Worm (Caenorhabditis elegans) whole organism, late embryonic: ENCODE data around the gene hnd-1.

ENCODE experiments used
- T23F11.4 ChIP-seq: fragments of 200-800 bp; sonication (Bioruptor generic); optimal IDR thresholded peaks from 2 replicates; lab custom pipeline; 2018; ENCODE audit warnings: mild to moderate bottlenecking, missing genetic modification characterization, missing compliant biosample characterization
- ahr-1 ChIP-seq: sonication (generic microtip); optimal IDR thresholded peaks from 2 replicates; lab custom pipeline; 2016; ENCODE audit warnings: missing genetic modification characterization, missing compliant biosample characterization
- ceh-18 ChIP-seq: sonication (generic microtip); optimal IDR thresholded peaks from 2 replicates; lab custom pipeline; 2016; ENCODE audit warnings: missing genetic modification characterization, missing compliant biosample characterization
- ceh-22 ChIP-seq: sonication (generic microtip); optimal IDR thresholded peaks from 2 replicates; lab custom pipeline; 2017; ENCODE audit warnings: missing biosample characterization, missing genetic modification characterization
- ceh-31 ChIP-seq: sonication (generic microtip); optimal IDR thresholded peaks from 2 replicates; lab custom pipeline; 2016; ENCODE audit warnings: missing genetic modification characterization, missing compliant biosample characterization
- ceh-34 ChIP-seq: sonication (generic microtip); optimal IDR thresholded peaks from 2 replicates; lab custom pipeline; 2016; ENCODE audit warnings: mild to moderate bottlenecking, missing genetic modification characterization, missing compliant biosample characterization
- ceh-45 ChIP-seq: fragments of 200-800 bp; sonication (Bioruptor generic); IDR thresholded peaks from 2 replicates; pipeline ENCODE4 v1.3.6; 2022; ENCODE audit warnings: missing genetic modification reagents, missing genetic modification characterization, missing compliant biosample characterization
- ceh-48 ChIP-seq: sonication (generic microtip); optimal IDR thresholded peaks from 2 replicates; lab custom pipeline; 2016; ENCODE audit warnings: missing genetic modification characterization, inconsistent platforms, missing compliant biosample characterization
- ceh-6 ChIP-seq: fragments of 200-800 bp; sonication (Bioruptor generic); optimal IDR thresholded peaks from 2 replicates; lab custom pipeline; 2018; ENCODE audit warnings: mild to moderate bottlenecking, missing genetic modification characterization, missing compliant biosample characterization
- che-1 ChIP-seq: sonication (generic microtip); optimal IDR thresholded peaks from 2 replicates; lab custom pipeline; 2016; ENCODE audit warnings: mild to moderate bottlenecking, missing genetic modification characterization, missing compliant biosample characterization
- elt-4 ChIP-seq: sonication (generic microtip); optimal IDR thresholded peaks from 2 replicates; lab custom pipeline; 2016; ENCODE audit warnings: missing genetic modification characterization, missing compliant biosample characterization
- ets-4 ChIP-seq: sonication (generic microtip); optimal IDR thresholded peaks from 2 replicates; lab custom pipeline; 2016; ENCODE audit warnings: missing genetic modification characterization, missing compliant biosample characterization
- eyg-1 ChIP-seq: sonication (generic microtip); optimal IDR thresholded peaks from 2 replicates; lab custom pipeline; 2016; ENCODE audit warnings: missing genotype, missing genetic modification characterization, missing compliant biosample characterization
- fkh-10 ChIP-seq: fragments of 150-350 bp; optimal IDR thresholded peaks from 2 replicates; lab custom pipeline; 2014; ENCODE audit warnings: missing biosample characterization, missing genetic modification reagents, missing genetic modification characterization
- fkh-6 ChIP-seq: sonication (generic microtip); optimal IDR thresholded peaks from 2 replicates; lab custom pipeline; 2016; ENCODE audit warnings: missing genetic modification characterization, missing compliant biosample characterization
- gmeb-2 ChIP-seq: sonication (generic microtip); optimal IDR thresholded peaks from 2 replicates; lab custom pipeline; 2016; ENCODE audit warnings: missing genetic modification characterization, inconsistent platforms, missing compliant biosample characterization
- hlh-30 ChIP-seq: sonication (generic microtip); optimal IDR thresholded peaks from 2 replicates; lab custom pipeline; 2017; ENCODE audit warnings: antibody characterized with exemption, missing genetic modification characterization, missing compliant biosample characterization; ENCODE audit not compliant: insufficient read depth
- hlh-8 ChIP-seq: sonication (generic microtip); optimal IDR thresholded peaks from 2 replicates; lab custom pipeline; 2016; ENCODE audit warnings: missing genotype, missing genetic modification characterization, missing compliant biosample characterization
- lim-6 ChIP-seq: sonication (generic microtip); optimal IDR thresholded peaks from 2 replicates; lab custom pipeline; 2016; ENCODE audit warnings: missing genetic modification characterization, missing compliant biosample characterization
- nhr-11 ChIP-seq: fragments of 150-350 bp; optimal IDR thresholded peaks from 2 replicates; lab custom pipeline; 2014; ENCODE audit warnings: missing biosample characterization, missing genetic modification characterization
- odd-2 ChIP-seq: sonication (generic microtip); optimal IDR thresholded peaks from 2 replicates; lab custom pipeline; 2017; ENCODE audit warnings: antibody characterized with exemption, mild to moderate bottlenecking, missing genetic modification characterization, missing compliant biosample characterization
- pha-2 ChIP-seq: sonication (generic microtip); optimal IDR thresholded peaks from 2 replicates; lab custom pipeline; 2017; ENCODE audit warnings: mild to moderate bottlenecking, missing genetic modification characterization, missing compliant biosample characterization
- pha-4 ChIP-seq: fragments of 150-350 bp; optimal IDR thresholded peaks from 2 replicates; lab custom pipeline; 2018; ENCODE audit warnings: missing biosample characterization, missing genetic modification reagents, missing genetic modification characterization
- pros-1 ChIP-seq: fragments of 150-350 bp; optimal IDR thresholded peaks from 2 replicates; lab custom pipeline; 2014; ENCODE audit warnings: missing biosample characterization, missing genetic modification reagents, missing genetic modification characterization
- ref-2 ChIP-seq: sonication (generic microtip); optimal IDR thresholded peaks from 2 replicates; lab custom pipeline; 2016; ENCODE audit warnings: missing genetic modification characterization, missing compliant biosample characterization
- rnt-1 ChIP-seq: sonication (generic microtip); optimal IDR thresholded peaks from 2 replicates; lab custom pipeline; 2016; ENCODE audit warnings: missing genetic modification characterization, missing compliant biosample characterization
- syd-9 ChIP-seq: sonication (generic microtip); optimal IDR thresholded peaks from 2 replicates; lab custom pipeline; 2016; ENCODE audit warnings: mild to moderate bottlenecking, missing genetic modification characterization, moderate library complexity, missing compliant biosample characterization
- tbx-7 ChIP-seq: sonication (generic microtip); optimal IDR thresholded peaks from 2 replicates; lab custom pipeline; 2016; ENCODE audit warnings: missing genotype, missing genetic modification characterization, missing compliant biosample characterization
- unc-42 ChIP-seq: sonication (generic microtip); optimal IDR thresholded peaks from 2 replicates; lab custom pipeline; 2016; ENCODE audit warnings: missing genotype, missing genetic modification characterization, missing compliant biosample characterization
- unc-55 ChIP-seq: sonication (generic microtip); optimal IDR thresholded peaks from 2 replicates; lab custom pipeline; 2017; ENCODE audit warnings: missing biosample characterization, missing genetic modification reagents, missing genetic modification characterization
- unc-86 ChIP-seq: sonication (generic microtip); optimal IDR thresholded peaks from 2 replicates; lab custom pipeline; 2016; ENCODE audit warnings: missing genetic modification characterization, missing compliant biosample characterization
- zip-5 ChIP-seq: sonication (generic microtip); optimal IDR thresholded peaks from 2 replicates; lab custom pipeline; 2016; ENCODE audit warnings: missing genetic modification characterization, missing compliant biosample characterization

hnd-1 gene

ce11 chrX:11711437-11712080, 27.2 kb downstream of the hnd-1 start:
- TF ChIP-seq ceh-45 (GFP tag; lab: Robert Waterston, UW), result 0 out of 2 replicates have a peak, but pooled peaks have one; percentile 14
- peak; percentile 69 for TF ChIP-seq elt-4 (tag; lab: Kevin White, UChicago)
- TF ChIP-seq ceh-34, result no peak

ce11 chrX:11712230-11712853, 28.0 kb downstream of the hnd-1 start, which contains the start of gene col-180:
col-180 (minus strand) TSS chrX:11712280.
- TF ChIP-seq syd-9 (tag; lab: Kevin White, UChicago) (no peak), fkh-10 (GFP tag; lab: Kevin White, UChicago) (no peak), hlh-30 (tag; lab: Kevin White, UChicago) (no peak), ceh-18 (tag; lab: Kevin White, UChicago) (no peak), ceh-45 (GFP tag; lab: Robert Waterston, UW) (no peak), zip-5 (no peak), odd-2 (tag; lab: Kevin White, UChicago) (no peak), pha-4 (tag; lab: Kevin White, UChicago) (no peak), ceh-6 (no peak)

ce11 chrX:11716463-11716960, 32.2 kb downstream of the hnd-1 start, which contains the start of gene C44C10.9:
C44C10.9 (minus strand) TSS chrX:11716513.
- TF ChIP-seq lim-6 (tag; lab: Kevin White, UChicago) (no peak), hlh-8 (tag; lab: Kevin White, UChicago) (no peak), pha-4 (tag; lab: Kevin White, UChicago) (no peak), ets-4 (tag; lab: Kevin White, UChicago) (no peak), unc-55 (no peak), rnt-1 (tag; lab: Kevin White, UChicago) (no peak), gmeb-2 (tag; lab: Kevin White, UChicago) (no peak), ahr-1 (no peak), T23F11.4 (GFP tag; lab: Kevin White, UChicago) (no peak), pha-2 (tag; lab: Kevin White, UChicago) (no peak), ceh-22 (tag; lab: Kevin White, UChicago) (no peak), ceh-48 (no peak), ceh-6 (no peak), hlh-30 (tag; lab: Kevin White, UChicago) (no peak)

ce11 chrX:11718751-11719150, 34.4 kb downstream of the hnd-1 start:
- peak; percentile 14 for TF ChIP-seq ceh-18 (tag; lab: Kevin White, UChicago)
- no peak for TF ChIP-seq unc-86 (tag; lab: Kevin White, UChicago)

- TF ChIP-seq tbx-7 (no peak), nhr-11 (tag; lab: Kevin White, UChicago) (no peak), pros-1 (no peak), fkh-6 (tag; lab: Kevin White, UChicago) (no peak), elt-4 (tag; lab: Kevin White, UChicago) (no peak), che-1 (tag; lab: Kevin White, UChicago) (no peak), eyg-1 (tag; lab: Kevin White, UChicago) (no peak), ahr-1 (no peak), rnt-1 (tag; lab: Kevin White, UChicago) (no peak), ref-2 (tag; lab: Kevin White, UChicago) (no peak)
These were observed 35.7 kb downstream of the hnd-1 start for ce11 chrX:11720058-11720457.

ce11 chrX:11723781-11724201, 39.4 kb downstream of the hnd-1 start, which contains the start of gene D1053.4:
D1053.4 (minus strand) TSS chrX:11723800.
- TF ChIP-seq ceh-45 (GFP tag; lab: Robert Waterston, UW) (no peak), hlh-8 (tag; lab: Kevin White, UChicago) (no peak), ceh-31 (peak; percentile 24), unc-42 (tag; lab: Kevin White, UChicago) (peak; percentile 91), ets-4 (tag; lab: Kevin White, UChicago) (no peak)
